Fruit fly (Drosophila melanogaster) whole organism, prepupa: ENCODE data around the gene CG31103.

Experiments used
- CG10631 ChIP-seq: fragments of 200-800 bp; sonication (Bioruptor generic); optimal IDR thresholded peaks from 2 replicates; lab custom pipeline; 2016; ENCODE audit warnings: missing biosample characterization, missing genetic modification characterization
- CG10669 ChIP-seq: fragments of 200-800 bp; sonication (Bioruptor generic); optimal IDR thresholded peaks from 3 replicates; lab custom pipeline; 2018; ENCODE audit warnings: missing biosample characterization, mild to moderate bottlenecking, missing genetic modification characterization, moderate library complexity
- CG11762 ChIP-seq: fragments of 200-800 bp; sonication (Bioruptor generic); optimal IDR thresholded peaks from 3 replicates; lab custom pipeline; 2016; ENCODE audit warnings: missing biosample characterization, missing genetic modification characterization; ENCODE audit not compliant: insufficient read depth
- CG11902 ChIP-seq: fragments of 200-800 bp; sonication (Bioruptor generic); optimal IDR thresholded peaks from 3 replicates; lab custom pipeline; 2016; ENCODE audit warnings: missing biosample characterization, missing genetic modification characterization
- CG15336 ChIP-seq: fragments of 200-800 bp; sonication (Bioruptor generic); IDR thresholded peaks from 2 replicates; pipeline ENCODE4 v1.3.6; 2022; ENCODE audit warnings: missing biosample characterization, missing genetic modification characterization
- CG1621 ChIP-seq: fragments of 200-800 bp; sonication (Bioruptor generic); optimal IDR thresholded peaks from 3 replicates; lab custom pipeline; 2018; ENCODE audit warnings: missing biosample characterization, mild to moderate bottlenecking, missing genetic modification characterization
- CG16779 ChIP-seq: fragments of 200-800 bp; sonication (Bioruptor generic); optimal IDR thresholded peaks from 3 replicates; lab custom pipeline; 2017; ENCODE audit warnings: missing biosample characterization, mild to moderate bottlenecking, missing genetic modification characterization
- CG31627 ChIP-seq: fragments of 200-800 bp; sonication (Bioruptor generic); optimal IDR thresholded peaks from 3 replicates; lab custom pipeline; 2016; ENCODE audit warnings: missing biosample characterization, missing genetic modification characterization
- CG3919 ChIP-seq: fragments of 200-800 bp; sonication (Bioruptor generic); optimal IDR thresholded peaks from 3 replicates; lab custom pipeline; 2016; ENCODE audit warnings: missing biosample characterization, missing genetic modification characterization
- CG6163 ChIP-seq: fragments of 200-800 bp; sonication (Bioruptor generic); IDR thresholded peaks from 3 replicates; pipeline ENCODE4 v1.3.6; 2022; ENCODE audit warnings: missing biosample characterization, missing genetic modification characterization
- CG6276 ChIP-seq: fragments of 200-800 bp; sonication (Bioruptor generic); optimal IDR thresholded peaks from 2 replicates; lab custom pipeline; 2017; ENCODE audit warnings: missing biosample characterization, mild to moderate bottlenecking, missing genetic modification characterization
- CG6792 ChIP-seq: fragments of 200-800 bp; sonication (Bioruptor generic); optimal IDR thresholded peaks from 3 replicates; lab custom pipeline; 2016; ENCODE audit warnings: missing biosample characterization, missing genetic modification characterization
- CG6808 ChIP-seq: fragments of 200-800 bp; sonication (Bioruptor generic); optimal IDR thresholded peaks from 3 replicates; lab custom pipeline; 2017; ENCODE audit warnings: missing biosample characterization, missing genetic modification characterization, mild to moderate bottlenecking, moderate library complexity, missing genetic modification reagents
- CG6854 ChIP-seq: fragments of 200-800 bp; sonication (Bioruptor generic); optimal IDR thresholded peaks from 2 replicates; lab custom pipeline; 2017; ENCODE audit warnings: missing biosample characterization, mild to moderate bottlenecking, missing genetic modification characterization
- CG7368 ChIP-seq: fragments of 200-800 bp; sonication (Bioruptor generic); optimal IDR thresholded peaks from 3 replicates; lab custom pipeline; 2016; ENCODE audit warnings: missing biosample characterization, missing genetic modification characterization
- CG8319 ChIP-seq: fragments of 200-800 bp; sonication (Bioruptor generic); optimal IDR thresholded peaks from 3 replicates; lab custom pipeline; 2016; ENCODE audit warnings: missing biosample characterization, missing genetic modification characterization
- CG8632 ChIP-seq: fragments of 200-800 bp; sonication (Bioruptor generic); optimal IDR thresholded peaks from 3 replicates; lab custom pipeline; 2016; ENCODE audit warnings: missing biosample characterization, missing genetic modification characterization
- CG9139 ChIP-seq: fragments of 200-800 bp; sonication (Bioruptor generic); optimal IDR thresholded peaks from 3 replicates; lab custom pipeline; 2017; ENCODE audit warnings: missing biosample characterization, mild to moderate bottlenecking, missing genetic modification characterization
- Eip75B ChIP-seq: fragments of 200-800 bp; sonication (Bioruptor generic); optimal IDR thresholded peaks from 3 replicates; lab custom pipeline; 2016; ENCODE audit warnings: missing biosample characterization, missing genetic modification characterization
- Gug ChIP-seq: fragments of 200-800 bp; sonication (Bioruptor generic); IDR thresholded peaks from 2 replicates; pipeline ENCODE4 v1.3.6; 2022; ENCODE audit warnings: missing biosample characterization, missing genetic modification characterization
- Hr38 ChIP-seq: sonication (Bioruptor generic); optimal IDR thresholded peaks from 2 replicates; lab custom pipeline; 2016; ENCODE audit warnings: missing biosample characterization, missing genetic modification characterization
- Hr4 ChIP-seq: fragments of 200-800 bp; sonication (Bioruptor generic); optimal IDR thresholded peaks from 3 replicates; lab custom pipeline; 2016; ENCODE audit warnings: missing biosample characterization, missing genetic modification characterization
- Sox14 ChIP-seq: fragments of 200-800 bp; sonication (Bioruptor generic); optimal IDR thresholded peaks from 3 replicates; lab custom pipeline; 2016; ENCODE audit warnings: missing biosample characterization, missing genetic modification characterization
- Sox15 ChIP-seq: fragments of 200-800 bp; sonication (Bioruptor generic); optimal IDR thresholded peaks from 3 replicates; lab custom pipeline; 2016; ENCODE audit warnings: missing biosample characterization, missing genetic modification characterization
- achi ChIP-seq: fragments of 200-800 bp; sonication (Bioruptor generic); optimal IDR thresholded peaks from 3 replicates; lab custom pipeline; 2016; ENCODE audit warnings: missing biosample characterization, missing genetic modification characterization
- acj6 ChIP-seq: fragments of 200-800 bp; sonication (Bioruptor generic); optimal IDR thresholded peaks from 3 replicates; lab custom pipeline; 2016; ENCODE audit warnings: missing biosample characterization, missing genetic modification characterization
- dac ChIP-seq: fragments of 200-800 bp; sonication (Bioruptor generic); optimal IDR thresholded peaks from 2 replicates; lab custom pipeline; 2017; ENCODE audit warnings: missing biosample characterization, mild to moderate bottlenecking, missing genetic modification characterization
- dsx ChIP-seq: fragments of 200-800 bp; optimal IDR thresholded peaks from 3 replicates; lab custom pipeline; 2019; ENCODE audit warnings: missing biosample characterization, mild to moderate bottlenecking, missing genetic modification characterization, moderate library complexity; ENCODE audit not compliant: poor library complexity, severe bottlenecking
- fd59A ChIP-seq: fragments of 200-800 bp; sonication (Bioruptor generic); optimal IDR thresholded peaks from 2 replicates; lab custom pipeline; 2017; ENCODE audit warnings: missing biosample characterization, mild to moderate bottlenecking, missing genetic modification characterization, missing genetic modification reagents
- lz ChIP-seq: fragments of 200-800 bp; sonication (Bioruptor generic); optimal IDR thresholded peaks from 3 replicates; lab custom pipeline; 2016; ENCODE audit warnings: missing biosample characterization, missing genetic modification characterization
- net ChIP-seq: fragments of 200-800 bp; sonication (Bioruptor generic); optimal IDR thresholded peaks from 3 replicates; lab custom pipeline; 2016; ENCODE audit warnings: missing biosample characterization, missing genetic modification characterization
- salr ChIP-seq, 2 experiments: fragments of 200-800 bp; sonication (Bioruptor generic); optimal IDR thresholded peaks; 3 replicates each; lab custom pipeline; 2016 to 2018; ENCODE audit warnings: missing biosample characterization in 2 of 2, missing genetic modification characterization in 2 of 2, mild to moderate bottlenecking in 1 of 2
- spab ChIP-seq: fragments of 200-800 bp; sonication (Bioruptor generic); optimal IDR thresholded peaks from 2 replicates; lab custom pipeline; 2017; ENCODE audit warnings: missing biosample characterization, mild to moderate bottlenecking, missing genetic modification characterization, missing genetic modification reagents
- ss ChIP-seq, 2 experiments: fragments of 200-800 bp; sonication (Bioruptor generic); optimal IDR thresholded peaks; 2 replicates in 1 of 2; 3 replicates in 1 of 2; lab custom pipeline; 2017 to 2018; ENCODE audit warnings: mild to moderate bottlenecking in 2 of 2, missing biosample characterization in 2 of 2, missing genetic modification characterization in 2 of 2, moderate library complexity in 1 of 2
- svp ChIP-seq: fragments of 200-800 bp; sonication (Bioruptor generic); peaks from one replicate; lab custom pipeline; 2016; ENCODE audit warnings: missing biosample characterization, missing genetic modification characterization
- topi ChIP-seq: fragments of 200-800 bp; sonication (Bioruptor generic); optimal IDR thresholded peaks from 3 replicates; lab custom pipeline; 2016; ENCODE audit warnings: missing biosample characterization, missing genetic modification characterization
- vri ChIP-seq: fragments of 200-800 bp; sonication (Bioruptor generic); optimal IDR thresholded peaks from 3 replicates; lab custom pipeline; 2016; ENCODE audit warnings: missing biosample characterization, mild to moderate bottlenecking, missing genetic modification characterization

CG31103 gene

DNA sequence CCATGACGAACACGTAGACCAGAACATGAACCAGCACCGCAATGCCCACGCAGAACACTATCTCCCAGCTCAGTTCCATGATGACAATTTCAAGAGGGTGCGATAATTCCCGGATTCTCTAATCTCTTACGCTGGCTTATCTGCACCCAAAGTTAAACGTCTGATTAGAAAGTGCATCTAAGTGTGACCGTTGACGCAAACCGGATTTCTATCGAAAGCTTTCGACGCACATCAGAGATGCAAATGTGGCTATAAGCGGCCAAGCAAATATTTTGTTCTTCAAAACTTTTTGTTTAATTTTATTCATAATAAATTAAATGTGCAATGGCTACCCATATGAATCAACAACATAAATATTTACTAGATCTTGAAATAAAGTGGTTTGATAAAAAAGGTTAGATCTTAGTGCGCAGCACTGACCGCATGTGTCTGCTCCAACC, 43.2 kb downstream of the CG31103 start, which contains the start of the genes Kdsr and CG11858 (continued):
- TF ChIP-seq ss (GFP tag; optimal IDR thresholded peaks at IDR 0.05; lab: Kevin White, UChicago) (no peak), CG8632 (GFP tag; lab: Kevin White, UChicago) (no peak), CG6854 (GFP tag; lab: Kevin White, UChicago) (no peak), CG6276 (GFP tag; lab: Kevin White, UChicago) (no peak), Sox15 (GFP tag; lab: Kevin White, UChicago) (peak; percentile 13), CG11902 (GFP tag; lab: Kevin White, UChicago) (no peak), dac (GFP tag; lab: Kevin White, UChicago) (no peak), net (no peak), CG6163 (GFP tag; lab: Robert Waterston, UW) (peak; percentile 58; the same call in 1 of the 3 replicates), CG10631 (GFP tag; lab: Kevin White, UChicago) (no peak), CG16779 (no peak), CG11762 (GFP tag; lab: Kevin White, UChicago) (no peak), topi (GFP tag; lab: Kevin White, UChicago) (no peak), Hr4 (GFP tag; lab: Kevin White, UChicago) (no peak), CG6792 (GFP tag; lab: Kevin White, UChicago) (no peak), CG10669 (GFP tag; lab: Kevin White, UChicago) (no peak), fd59A (GFP tag; lab: Kevin White, UChicago) (no peak), lz (peak; percentile 77), Eip75B (no peak), Gug (GFP tag; lab: Robert Waterston, UW) (peak; percentile 65), CG7368 (no peak), CG9139 (GFP tag; lab: Kevin White, UChicago) (no peak), CG3919 (GFP tag; lab: Kevin White, UChicago) (no peak), svp (GFP tag; lab: Kevin White, UChicago) (peak; percentile 95), CG31627 (GFP tag; lab: Kevin White, UChicago) (peak; percentile 73), Hr38 (GFP tag; lab: Kevin White, UChicago) (no peak)

dm6 chr3R:25265589-25266201, 46.6 kb downstream of the CG31103 start, which contains the start of the genes GlnRS and RIOK2:
GlnRS (minus strand) TSS chr3R:25265721.
RIOK2 (plus strand) TSS chr3R:25265844.
- TF ChIP-seq acj6 (GFP tag; lab: Kevin White, UChicago) (no peak), CG15336 (GFP tag; lab: Robert Waterston, UW) (peak; percentile 31; the same call in 1 of the 2 replicates), achi (peak; percentile 45), CG1621 (tag; lab: Kevin White, UChicago) (peak; percentile 33), salr (GFP tag; optimal IDR thresholded peaks at IDR 0.05; lab: Kevin White, UChicago) (no peak)

DNA sequence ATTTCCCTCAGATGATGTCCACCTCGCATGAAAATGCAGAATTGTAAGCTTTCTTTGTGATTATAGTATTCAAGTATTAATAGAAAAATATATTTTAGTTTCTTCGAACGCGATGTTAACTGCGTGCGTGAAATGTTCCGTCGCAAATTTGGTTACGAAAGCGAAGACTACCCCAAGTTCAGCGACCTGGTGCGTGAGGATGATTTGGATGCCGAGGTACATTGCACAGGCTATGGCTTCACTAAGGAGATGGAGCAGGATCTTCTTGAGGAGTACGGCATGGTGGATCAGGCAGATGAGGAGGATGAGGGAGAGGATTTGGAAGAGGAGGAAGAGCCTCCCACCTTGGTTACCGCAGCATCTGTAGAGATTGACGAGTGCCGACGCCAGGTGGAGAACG, 47.6 kb downstream of the CG31103 start:
- TF ChIP-seq CG10669 (GFP tag; lab: Kevin White, UChicago), result no peak
- no peak for TF ChIP-seq CG6163 (GFP tag; lab: Robert Waterston, UW)
- no peak for TF ChIP-seq spab (GFP tag; lab: Kevin White, UChicago)
- no peak for TF ChIP-seq vri (GFP tag; lab: Kevin White, UChicago)
- no peak for TF ChIP-seq dsx
- no peak for TF ChIP-seq Sox14 (GFP tag; lab: Kevin White, UChicago)
- TF ChIP-seq CG8319, result no peak
- TF ChIP-seq ss (GFP tag; optimal IDR thresholded peaks at IDR 0.05; lab: Kevin White, UChicago), result no peak
- TF ChIP-seq CG6808, result no peak
